Fruit fly (Drosophila melanogaster): ENCODE data around the gene Uch.
A peak's percentile ranks its signal among the peaks of the same experiment; 100 is the strongest.

The Uch gene

dm6 chr2L:2236722-2237121 is 22.7 kb upstream of the Uch start, which contains the start of gene Sec24CD (continued):
- peak; percentile 84 for TF ChIP-seq CG16813 (GFP tag; IDR thresholded peaks at IDR 0.05; ENCODE audit: partially characterized antibody)
- peak; percentile 93 for TF ChIP-seq hb (GFP tag; IDR thresholded peaks at IDR 0.05; ENCODE audit: partially characterized antibody)
- TF ChIP-seq HLHmδ (GFP tag; optimal IDR thresholded peaks at IDR 0.05): peak; percentile 56
- TF ChIP-seq nerfin-2 (GFP tag; IDR thresholded peaks at IDR 0.05; ENCODE audit: partially characterized antibody): peak; percentile 97
- no peak for TF ChIP-seq CG7786 (GFP tag; optimal IDR thresholded peaks at IDR 0.05)
- TF ChIP-seq CG18011 (GFP tag; optimal IDR thresholded peaks at IDR 0.05): no peak
- TF ChIP-seq CG12104 (GFP tag; optimal IDR thresholded peaks at IDR 0.05): no peak
- TF ChIP-seq CG6683 (GFP tag; optimal IDR thresholded peaks at IDR 0.05): no peak
- TF ChIP-seq E2f2 (GFP tag; IDR thresholded peaks at IDR 0.05): peak; percentile 38
- TF ChIP-seq ssp (GFP tag; IDR thresholded peaks at IDR 0.05): no peak
- no peak for TF ChIP-seq Usf (GFP tag; optimal IDR thresholded peaks at IDR 0.05)
- TF ChIP-seq emc (GFP tag; optimal IDR thresholded peaks at IDR 0.05): no peak
- no peak for TF ChIP-seq cato (GFP tag; optimal IDR thresholded peaks at IDR 0.05; ENCODE audit: borderline replicate concordance)
- TF ChIP-seq CG2202 (tag; optimal IDR thresholded peaks at IDR 0.05): no peak
- no peak for TF ChIP-seq gro (GFP tag; optimal IDR thresholded peaks at IDR 0.05)
- TF ChIP-seq CG8290 (GFP tag; optimal IDR thresholded peaks at IDR 0.05): no peak
- TF ChIP-seq CG8290 (tag; optimal IDR thresholded peaks at IDR 0.05): no peak
- TF ChIP-seq CG34376 (GFP tag; optimal IDR thresholded peaks at IDR 0.05): peak; percentile 35
- no peak for TF ChIP-seq Gsc (GFP tag; IDR thresholded peaks at IDR 0.05)
- peak; percentile 51 for TF ChIP-seq CG14710 (tag; optimal IDR thresholded peaks at IDR 0.05)
- no peak for TF ChIP-seq CG3163 (GFP tag; optimal IDR thresholded peaks at IDR 0.05)
- TF ChIP-seq CG31388 (GFP tag; optimal IDR thresholded peaks at IDR 0.05): no peak
- TF ChIP-seq CG32532 (GFP tag; IDR thresholded peaks at IDR 0.05): no peak
- no peak for TF ChIP-seq B-H2 (GFP tag; optimal IDR thresholded peaks at IDR 0.05)
- no peak for TF ChIP-seq CG2712 (tag; optimal IDR thresholded peaks at IDR 0.05)
- TF ChIP-seq CG10267 (tag; optimal IDR thresholded peaks at IDR 0.05): peak; percentile 68
- TF ChIP-seq BEAF-32 (GFP tag; optimal IDR thresholded peaks at IDR 0.05): peak; percentile 61
- TF ChIP-seq MESR4 (GFP tag; optimal IDR thresholded peaks at IDR 0.05): peak; percentile 84
- TF ChIP-seq CG14860 (GFP tag; IDR thresholded peaks at IDR 0.05; ENCODE audit: partially characterized antibody): peak; percentile 91
- no peak for TF ChIP-seq CG11247 (GFP tag; IDR thresholded peaks at IDR 0.05)
- no peak for TF ChIP-seq dm (GFP tag; optimal IDR thresholded peaks at IDR 0.05)
- no peak for TF ChIP-seq exex (tag; optimal IDR thresholded peaks at IDR 0.05)
- no peak for TF ChIP-seq CG4730 (GFP tag; IDR thresholded peaks at IDR 0.05)
- no peak for TF ChIP-seq CG3726 (GFP tag; IDR thresholded peaks at IDR 0.05)
- TF ChIP-seq Xbp1 (GFP tag; optimal IDR thresholded peaks at IDR 0.05): peak; percentile 79
- TF ChIP-seq Camta (GFP tag; optimal IDR thresholded peaks at IDR 0.05): no peak
- TF ChIP-seq PHDP (tag; optimal IDR thresholded peaks at IDR 0.05): peak; percentile 45
- TF ChIP-seq Opbp (GFP tag; IDR thresholded peaks at IDR 0.05; ENCODE audit: partially characterized antibody): peak; percentile 92; the same call in 2 of the 3 replicates
- no peak for TF ChIP-seq zf30C (GFP tag; optimal IDR thresholded peaks at IDR 0.05)
- peak; percentile 39 for TF ChIP-seq HmgZ (tag; optimal IDR thresholded peaks at IDR 0.05)
- TF ChIP-seq pros (GFP tag; optimal IDR thresholded peaks at IDR 0.05): no peak
- TF ChIP-seq pnt (GFP tag; optimal IDR thresholded peaks at IDR 0.05): no peak
- no peak for TF ChIP-seq HmgD (GFP tag; optimal IDR thresholded peaks at IDR 0.05)
- no peak for TF ChIP-seq CG11093 (GFP tag; IDR thresholded peaks at IDR 0.05)
- TF ChIP-seq run (tag; optimal IDR thresholded peaks at IDR 0.05): no peak
- no peak for TF ChIP-seq chm (GFP tag; IDR thresholded peaks at IDR 0.05)
- TF ChIP-seq yki (optimal IDR thresholded peaks at IDR 0.05): no peak
- TF ChIP-seq Bgb (GFP tag; IDR thresholded peaks at IDR 0.05; ENCODE audit: partially characterized antibody): peak; percentile 96
- TF ChIP-seq az2 (GFP tag; optimal IDR thresholded peaks at IDR 0.05): peak; percentile 4
- no peak for TF ChIP-seq CG15269 (tag; optimal IDR thresholded peaks at IDR 0.05)
- no peak for TF ChIP-seq CG7987 (GFP tag; optimal IDR thresholded peaks at IDR 0.05)
- no peak for TF ChIP-seq Myb (GFP tag; optimal IDR thresholded peaks at IDR 0.05)
